Fruit fly (Drosophila melanogaster) whole organism, embryonic: Measurements from ENCODE around the gene Ppcs.

ENCODE experiments used
- Ada2b ChIP-seq: fragments of 200-800 bp; sonication (Bioruptor generic); IDR thresholded peaks from 2 replicates; pipeline ENCODE4 v1.3.6; 2022; ENCODE audit warnings: missing biosample characterization, missing genetic modification characterization
- Antp ChIP-seq: fragments of 200-800 bp; sonication (Bioruptor generic); optimal IDR thresholded peaks from 3 replicates; lab custom pipeline; 2016; ENCODE audit warnings: missing biosample characterization, missing genetic modification characterization
- CG11504 ChIP-seq: fragments of 200-800 bp; sonication (Bioruptor generic); optimal IDR thresholded peaks from 3 replicates; lab custom pipeline; 2019; ENCODE audit warnings: missing biosample characterization, mild to moderate bottlenecking, missing genetic modification characterization, moderate library complexity
- CG12391 ChIP-seq: fragments of 200-800 bp; sonication (Bioruptor generic); optimal IDR thresholded peaks from 3 replicates; lab custom pipeline; 2018; ENCODE audit warnings: missing biosample characterization, mild to moderate bottlenecking, missing genetic modification characterization, moderate library complexity
- CG14710 ChIP-seq: fragments of 200-800 bp; sonication (Bioruptor generic); optimal IDR thresholded peaks from 3 replicates; lab custom pipeline; 2019; ENCODE audit warnings: missing biosample characterization, mild to moderate bottlenecking, missing genetic modification characterization, moderate library complexity
- CG14860 ChIP-seq: fragments of 200-800 bp; sonication (Bioruptor generic); IDR thresholded peaks from 3 replicates; pipeline ENCODE4 v1.3.6; 2022; ENCODE audit warnings: missing biosample characterization, missing genetic modification characterization; ENCODE audit not compliant: partially characterized antibody
- CG1603 ChIP-seq: fragments of 200-800 bp; sonication (Bioruptor generic); optimal IDR thresholded peaks from 2 replicates; lab custom pipeline; 2019; ENCODE audit warnings: missing biosample characterization, mild to moderate bottlenecking, missing genetic modification characterization, moderate library complexity
- CG1647 ChIP-seq: fragments of 200-800 bp; sonication (Bioruptor generic); optimal IDR thresholded peaks from 3 replicates; lab custom pipeline; 2016; ENCODE audit warnings: missing biosample characterization, missing genetic modification characterization
- CG17328 ChIP-seq: fragments of 200-800 bp; sonication (Bioruptor generic); IDR thresholded peaks from 2 replicates; pipeline ENCODE4 v1.3.6; 2022; ENCODE audit warnings: missing biosample characterization, missing genetic modification characterization
- CG17829 ChIP-seq: fragments of 200-800 bp; optimal IDR thresholded peaks from 2 replicates; lab custom pipeline; 2019; ENCODE audit warnings: missing biosample characterization, mild to moderate bottlenecking, missing genetic modification characterization, moderate library complexity
- CG2889 ChIP-seq: fragments of 200-800 bp; sonication (Bioruptor generic); IDR thresholded peaks from 3 replicates; pipeline ENCODE4 v1.3.6; 2022; ENCODE audit warnings: missing biosample characterization, missing genetic modification characterization
- CG30020 ChIP-seq: fragments of 200-800 bp; optimal IDR thresholded peaks from 2 replicates; lab custom pipeline; 2019; ENCODE audit warnings: missing biosample characterization, mild to moderate bottlenecking, missing genetic modification characterization, moderate library complexity
- CG4404 ChIP-seq: fragments of 200-800 bp; sonication (Bioruptor generic); IDR thresholded peaks from 2 replicates; pipeline ENCODE4 v1.3.6; 2022; ENCODE audit warnings: missing biosample characterization, missing genetic modification characterization
- CG6854 ChIP-seq: fragments of 200-800 bp; sonication (Bioruptor generic); optimal IDR thresholded peaks from 3 replicates; lab custom pipeline; 2017; ENCODE audit warnings: missing biosample characterization, mild to moderate bottlenecking, missing genetic modification characterization
- CG7271 ChIP-seq: fragments of 200-800 bp; sonication (Bioruptor generic); optimal IDR thresholded peaks from 2 replicates; lab custom pipeline; 2018; ENCODE audit warnings: missing biosample characterization, mild to moderate bottlenecking, missing genetic modification characterization, moderate library complexity
- CoRest ChIP-seq: fragments of 200-800 bp; sonication (Bioruptor generic); optimal IDR thresholded peaks from 3 replicates; lab custom pipeline; 2018; ENCODE audit warnings: missing biosample characterization, mild to moderate bottlenecking, missing genetic modification characterization, moderate library complexity
- HLH3B ChIP-seq: fragments of 200-800 bp; sonication (Bioruptor generic); IDR thresholded peaks from 2 replicates; pipeline ENCODE4 v1.3.6; 2022; ENCODE audit warnings: missing biosample characterization, missing genetic modification characterization
- HLH4C ChIP-seq: fragments of 200-800 bp; sonication (Bioruptor generic); IDR thresholded peaks from 3 replicates; pipeline ENCODE4 v1.3.6; 2022; ENCODE audit warnings: missing biosample characterization, missing genetic modification characterization; ENCODE audit not compliant: partially characterized antibody
- Mrtf ChIP-seq: fragments of 200-800 bp; sonication (Bioruptor generic); IDR thresholded peaks from 3 replicates; pipeline ENCODE4 v1.3.6; 2022; ENCODE audit warnings: missing biosample characterization, missing genetic modification characterization
- Opbp ChIP-seq: fragments of 200-800 bp; sonication (Bioruptor generic); IDR thresholded peaks from 3 replicates; pipeline ENCODE4 v1.3.6; 2022; ENCODE audit warnings: missing biosample characterization, missing genetic modification characterization; ENCODE audit not compliant: partially characterized antibody
- Pdp1 ChIP-seq, 2 experiments: fragments of 200-800 bp; sonication (Bioruptor generic); optimal IDR thresholded peaks; 3 replicates each; lab custom pipeline; 2016; ENCODE audit warnings: missing biosample characterization in 2 of 2, missing genetic modification characterization in 2 of 2, mild to moderate bottlenecking in 1 of 2, moderate library complexity in 1 of 2
- Poxn ChIP-seq: fragments of 200-800 bp; sonication (Bioruptor generic); IDR thresholded peaks from 2 replicates; pipeline ENCODE4 v1.3.6; 2022; ENCODE audit warnings: missing biosample characterization, missing genetic modification characterization
- Rx ChIP-seq: fragments of 200-800 bp; sonication (Bioruptor generic); IDR thresholded peaks from 2 replicates; pipeline ENCODE4 v1.3.6; 2022; ENCODE audit warnings: missing biosample characterization, missing genetic modification characterization
- Ssrp ChIP-seq: fragments of 200-800 bp; sonication (Bioruptor generic); optimal IDR thresholded peaks from 2 replicates; lab custom pipeline; 2018; ENCODE audit warnings: missing biosample characterization, mild to moderate bottlenecking, missing genetic modification characterization, moderate library complexity
- Taf1 ChIP-seq: fragments of 200-800 bp; sonication (Bioruptor generic); IDR thresholded peaks from 2 replicates; pipeline ENCODE4 v1.3.6; 2022; ENCODE audit warnings: missing biosample characterization, missing genetic modification characterization
- Xbp1 ChIP-seq: fragments of 200-800 bp; sonication (Bioruptor generic); optimal IDR thresholded peaks from 3 replicates; lab custom pipeline; 2016; ENCODE audit warnings: missing biosample characterization, mild to moderate bottlenecking, missing genetic modification characterization
- Xrp1 ChIP-seq: fragments of 200-800 bp; sonication (Bioruptor generic); IDR thresholded peaks from 2 replicates; pipeline ENCODE4 v1.3.6; 2022; ENCODE audit warnings: missing biosample characterization, missing genetic modification characterization
- ara ChIP-seq: fragments of 200-800 bp; sonication (Bioruptor generic); IDR thresholded peaks from 2 replicates; pipeline ENCODE4 v1.3.6; 2022; ENCODE audit warnings: missing biosample characterization, missing genetic modification characterization
- chif ChIP-seq, 2 experiments: fragments of 200-800 bp; sonication (Bioruptor generic); optimal IDR thresholded peaks; 3 replicates each; lab custom pipeline; 2016; ENCODE audit warnings: missing biosample characterization in 2 of 2, missing genetic modification characterization in 2 of 2
- danr ChIP-seq: fragments of 200-800 bp; sonication (Bioruptor generic); IDR thresholded peaks from 2 replicates; pipeline ENCODE4 v1.3.6; 2022; ENCODE audit warnings: missing biosample characterization, missing genetic modification characterization
- ewg ChIP-seq: fragments of 200-800 bp; sonication (Bioruptor generic); optimal IDR thresholded peaks from 3 replicates; lab custom pipeline; 2017; ENCODE audit warnings: mild to moderate bottlenecking, missing biosample characterization, missing genetic modification reagents, missing genetic modification characterization
- jigr1 ChIP-seq: fragments of 200-800 bp; sonication (Bioruptor generic); IDR thresholded peaks from 3 replicates; pipeline ENCODE4 v1.3.6; 2022; ENCODE audit warnings: missing biosample characterization, missing genetic modification characterization
- jing ChIP-seq: fragments of 200-800 bp; sonication (Bioruptor generic); optimal IDR thresholded peaks from 2 replicates; lab custom pipeline; 2018; ENCODE audit warnings: missing biosample characterization, mild to moderate bottlenecking, missing genetic modification characterization
- odd ChIP-seq: fragments of 200-800 bp; sonication (Bioruptor generic); optimal IDR thresholded peaks from 2 replicates; lab custom pipeline; 2017; ENCODE audit warnings: missing biosample characterization, mild to moderate bottlenecking, missing genetic modification characterization
- pan ChIP-seq, 4 experiments: fragments of >200 bp in 3 of 4; fragments of 200-800 bp in 1 of 4; sonication (Bioruptor generic) in 1 of 4; optimal IDR thresholded peaks in 3 of 4; IDR thresholded peaks in 1 of 4; 2 replicates each; pipeline versions ENCODE4 v1.3.6 to Lab custom; 2017 to 2022; ENCODE audit warnings: missing biosample characterization in 2 of 4, missing genetic modification characterization in 2 of 4, mixed read lengths in 1 of 4
- pnt ChIP-seq: fragments of 200-800 bp; sonication (Bioruptor generic); optimal IDR thresholded peaks from 3 replicates; lab custom pipeline; 2016; ENCODE audit warnings: missing biosample characterization, missing genetic modification characterization
- repo ChIP-seq: fragments of 200-800 bp; sonication (Bioruptor generic); optimal IDR thresholded peaks from 2 replicates; lab custom pipeline; 2016; ENCODE audit warnings: missing biosample characterization, missing genetic modification characterization
- row ChIP-seq: fragments of 200-800 bp; sonication (Bioruptor generic); IDR thresholded peaks from 3 replicates; pipeline ENCODE4 v1.3.6; 2022; ENCODE audit warnings: missing biosample characterization, missing genetic modification characterization
- sisA ChIP-seq: fragments of 200-800 bp; sonication (Bioruptor generic); IDR thresholded peaks from 2 replicates; pipeline ENCODE4 v1.3.6; 2022; ENCODE audit warnings: missing biosample characterization, missing genetic modification characterization
- slp2 ChIP-seq: fragments of 200-800 bp; sonication (Bioruptor generic); optimal IDR thresholded peaks from 2 replicates; lab custom pipeline; 2016; ENCODE audit warnings: missing biosample characterization, missing genetic modification characterization
- so ChIP-seq: fragments of 200-800 bp; sonication (Bioruptor generic); IDR thresholded peaks from 3 replicates; pipeline ENCODE4 v1.3.6; 2022; ENCODE audit warnings: missing biosample characterization, missing genetic modification characterization
- tgo ChIP-seq: fragments of 200-800 bp; sonication (Bioruptor generic); IDR thresholded peaks from 3 replicates; pipeline ENCODE4 v1.3.6; 2022; ENCODE audit warnings: missing biosample characterization, missing genetic modification characterization
- vfl ChIP-seq: fragments of 200-800 bp; sonication (Bioruptor generic); optimal IDR thresholded peaks from 2 replicates; lab custom pipeline; 2016; ENCODE audit warnings: missing biosample characterization, missing genetic modification characterization
- vvl ChIP-seq: fragments of 200-800 bp; sonication (Bioruptor generic); IDR thresholded peaks from 2 replicates; pipeline ENCODE4 v1.3.6; 2022; ENCODE audit warnings: missing biosample characterization, missing genetic modification characterization
- wor ChIP-seq: fragments of 200-800 bp; sonication (Bioruptor generic); IDR thresholded peaks from 2 replicates; pipeline ENCODE4 v1.3.6; 2022; ENCODE audit warnings: missing biosample characterization, missing genetic modification characterization

Gene Ppcs

dm6 chr3R:19132146-19132833, 15.4 kb downstream of the Ppcs start, which contains the start of gene Cyp12a5 (continued):
- TF ChIP-seq Poxn = no peak
- TF ChIP-seq CG17829 (tag; lab: Kevin White, UChicago) = no peak
- no peak for TF ChIP-seq CoRest (tag; lab: Kevin White, UChicago)
- TF ChIP-seq CG6854 (GFP tag; lab: Kevin White, UChicago) = no peak

DNA sequence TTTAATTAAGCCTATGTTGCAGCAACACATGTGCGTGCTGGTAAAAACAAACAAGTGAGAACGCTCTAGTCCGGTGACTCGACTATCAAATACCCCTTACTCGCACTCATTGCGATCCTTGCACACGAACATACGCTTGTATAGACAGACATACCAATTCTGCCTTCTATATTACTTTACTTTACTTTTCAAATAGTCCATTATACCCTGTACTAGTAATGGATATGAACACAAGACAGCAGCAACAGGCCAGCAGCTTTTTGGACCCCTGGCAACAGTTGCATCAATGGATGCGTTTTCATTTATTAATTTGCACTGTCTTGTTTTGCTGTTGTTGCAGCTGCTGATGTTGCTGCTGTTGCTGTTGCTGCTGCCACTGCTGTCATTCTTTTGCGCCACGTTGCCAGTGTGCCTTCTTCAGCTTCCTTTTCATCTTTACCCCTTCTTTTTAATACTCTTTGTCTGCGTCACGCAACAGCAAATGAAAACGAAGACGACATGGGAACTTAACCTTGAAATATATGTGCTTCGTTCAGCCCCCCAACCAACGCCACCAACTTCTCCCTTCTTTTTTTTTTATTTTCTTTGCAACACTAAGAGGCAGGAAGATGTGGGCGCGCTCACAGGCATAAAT, 29.1 kb downstream of the Ppcs start:
- 0 out of 3 replicates have a peak, but pooled peaks have one; percentile 30 for TF ChIP-seq Mrtf (GFP tag; lab: Robert Waterston, UW)
- TF ChIP-seq danr (GFP tag; lab: Robert Waterston, UW) = no peak
- peak; percentile 62 for TF ChIP-seq row (GFP tag; lab: Robert Waterston, UW)
- TF ChIP-seq ewg (GFP tag; lab: Kevin White, UChicago) = peak; percentile 10
- peak; percentile 66 for TF ChIP-seq CG11504 (tag; lab: Kevin White, UChicago)
- peak; percentile 11 for TF ChIP-seq repo
- peak; percentile 15 for TF ChIP-seq Xbp1 (GFP tag; lab: Kevin White, UChicago)
- TF ChIP-seq Rx (GFP tag; lab: Robert Waterston, UW) = 0 out of 2 replicates have a peak, but pooled peaks have one; percentile 17
- peak; percentile 29 for TF ChIP-seq Antp (GFP tag; lab: Kevin White, UChicago)
- TF ChIP-seq vvl = peak; percentile 53; the same call in 1 of the 2 replicates
- TF ChIP-seq odd = no peak
- TF ChIP-seq CG14710 = peak; percentile 17
- no peak for TF ChIP-seq Taf1
- TF ChIP-seq vfl (GFP tag; lab: Kevin White, UChicago) = no peak
- 0 out of 2 replicates have a peak, but pooled peaks have one; percentile 30 for TF ChIP-seq CG4404
- no peak for TF ChIP-seq CG30020 (tag; lab: Kevin White, UChicago)
- TF ChIP-seq jing (GFP tag; lab: Kevin White, UChicago) = peak; percentile 12
- peak; percentile 79 for TF ChIP-seq ara (GFP tag; lab: Robert Waterston, UW)
- TF ChIP-seq Xrp1 (GFP tag; lab: Robert Waterston, UW) = peak; percentile 60; the same call in 1 of the 2 replicates
- peak; percentile 12 for TF ChIP-seq CG1647
- peak; percentile 10; the same call in 1 of the 3 replicates for TF ChIP-seq HLH4C (GFP tag; lab: Robert Waterston, UW)
- TF ChIP-seq wor (GFP tag; lab: Robert Waterston, UW) = peak; percentile 35; the same call in 1 of the 2 replicates
- TF ChIP-seq sisA = peak; percentile 77
- peak; percentile 76 for TF ChIP-seq CG1603 (tag; lab: Kevin White, UChicago)
- 0 out of 2 replicates have a peak, but pooled peaks have one; percentile 6 for TF ChIP-seq Ada2b (GFP tag; lab: Robert Waterston, UW)
- peak; percentile 9 for TF ChIP-seq slp2 (GFP tag; lab: Kevin White, UChicago)
- TF ChIP-seq CG2889 (GFP tag; lab: Robert Waterston, UW) = 0 out of 3 replicates have a peak, but pooled peaks have one; percentile 33
- TF ChIP-seq Pdp1 (GFP tag; optimal IDR thresholded peaks at IDR 0.05; lab: Kevin White, UChicago) = peak in 1 of 2 experiments; percentile 5
- no peak for TF ChIP-seq pan (optimal IDR thresholded peaks at IDR 0.05; lab: Kevin White, UChicago)
- peak in 1 of 2 experiments; percentile 49 for TF ChIP-seq pan (GFP tag; optimal IDR thresholded peaks at IDR 0.05 in 1 of 2, IDR thresholded peaks at IDR 0.05 in 1 of 2)
- TF ChIP-seq CG7271 = no peak
- TF ChIP-seq CG14860 (GFP tag; lab: Robert Waterston, UW) = no peak
- no peak for TF ChIP-seq jigr1 (GFP tag; lab: Robert Waterston, UW)
- TF ChIP-seq HLH3B (GFP tag; lab: Robert Waterston, UW) = peak; percentile 20; the same call in 1 of the 2 replicates
- TF ChIP-seq CG12391 (tag; lab: Kevin White, UChicago) = peak; percentile 31
- no peak for TF ChIP-seq Opbp
- peak in 1 of 2 experiments; percentile 27 for TF ChIP-seq chif (GFP tag; optimal IDR thresholded peaks at IDR 0.05; lab: Kevin White, UChicago)
- peak; percentile 33; the same call in 1 of the 3 replicates for TF ChIP-seq tgo
- peak; percentile 20 for TF ChIP-seq Ssrp (tag; lab: Kevin White, UChicago)
- peak; percentile 2 for TF ChIP-seq pnt
- 0 out of 3 replicates have a peak, but pooled peaks have one; percentile 40 for TF ChIP-seq so (GFP tag; lab: Robert Waterston, UW)
- peak; percentile 69 for TF ChIP-seq CG17328 (GFP tag; lab: Robert Waterston, UW)
